Worm (Caenorhabditis elegans) whole organism, L1 larva: ENCODE results near the gene F43C11.11.

Source experiments
- efl-1 ChIP-seq, 4 experiments: fragments of 150-350 bp; optimal IDR thresholded peaks in 3 of 4; peaks in 1 of 4; 1 replicate in 1 of 4; 2 replicates in 3 of 4; lab custom pipeline; 2014; ENCODE audit warnings: missing biosample characterization in 2 of 4, missing genetic modification characterization in 2 of 4, missing genetic modification reagents in 2 of 4
- elt-2 ChIP-seq: sonication (generic microtip); optimal IDR thresholded peaks from 2 replicates; lab custom pipeline; 2016; ENCODE audit warnings: missing genetic modification characterization, mild to moderate bottlenecking, inconsistent platforms, missing compliant biosample characterization, missing genetic modification reagents
- lin-15B ChIP-seq: fragments of 150-350 bp; sonication (generic microtip); optimal IDR thresholded peaks from 3 replicates; lab custom pipeline; 2014; ENCODE audit warnings: missing biosample characterization, missing genetic modification characterization
- lir-3 ChIP-seq: sonication (generic microtip); optimal IDR thresholded peaks from 2 replicates; lab custom pipeline; 2016; ENCODE audit warnings: mild to moderate bottlenecking, missing genetic modification characterization, moderate library complexity, missing compliant biosample characterization; ENCODE audit not compliant: poor library complexity
- mab-9 ChIP-seq: fragments of 200-800 bp; sonication (Bioruptor generic); IDR thresholded peaks from 2 replicates; pipeline ENCODE4 v1.3.6; 2022; ENCODE audit warnings: missing genetic modification reagents, missing genetic modification characterization, missing compliant biosample characterization
- mep-1 ChIP-seq: fragments of 150-350 bp; optimal IDR thresholded peaks from 2 replicates; lab custom pipeline; 2014; ENCODE audit warnings: missing biosample characterization, missing genetic modification characterization
- nhr-20 ChIP-seq: sonication (generic microtip); optimal IDR thresholded peaks from 2 replicates; lab custom pipeline; 2016; ENCODE audit warnings: mild to moderate bottlenecking, missing genetic modification characterization, missing compliant biosample characterization
- nhr-237 ChIP-seq: fragments of 150-350 bp; optimal IDR thresholded peaks from 2 replicates; lab custom pipeline; 2014; ENCODE audit warnings: missing biosample characterization, missing genetic modification characterization
- nhr-28 ChIP-seq: fragments of 150-350 bp; optimal IDR thresholded peaks from 2 replicates; lab custom pipeline; 2014; ENCODE audit warnings: missing biosample characterization, missing genetic modification characterization
- unc-130 ChIP-seq: fragments of 150-350 bp; optimal IDR thresholded peaks from 2 replicates; lab custom pipeline; 2017; ENCODE audit warnings: missing biosample characterization, missing genetic modification characterization, inconsistent platforms
- zag-1 ChIP-seq: fragments of 150-350 bp; optimal IDR thresholded peaks from 2 replicates; lab custom pipeline; 2014; ENCODE audit warnings: missing biosample characterization, missing genetic modification characterization
- ztf-4 ChIP-seq: fragments of 150-350 bp; optimal IDR thresholded peaks from 2 replicates; lab custom pipeline; 2014; ENCODE audit warnings: missing biosample characterization, missing genetic modification characterization

DNA sequence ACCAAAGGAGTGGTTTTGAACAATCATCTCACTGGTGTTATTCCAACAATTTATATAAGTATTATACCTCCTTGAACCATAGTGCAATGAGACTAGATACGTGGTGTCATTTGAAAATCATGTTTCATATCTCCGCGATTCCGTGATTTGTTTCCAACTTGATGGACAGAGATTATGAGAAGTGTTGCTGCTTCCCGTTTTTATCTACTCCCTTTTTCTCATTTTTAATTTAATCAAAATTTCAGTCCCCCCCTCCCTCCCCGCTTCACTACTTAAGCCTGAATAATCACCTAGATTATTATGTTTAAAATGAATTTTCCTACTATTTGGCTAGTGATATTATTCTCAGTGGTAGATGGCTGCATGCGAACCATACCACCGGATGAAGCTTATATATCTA lies 8.5 kb upstream of the F43C11.11 start, which contains the start of gene F16G10.3:
- no peak for TF ChIP-seq elt-2 (tag; lab: Kevin White, UChicago)
- TF ChIP-seq mab-9 (GFP tag; lab: Robert Waterston, UW) = no peak
- TF ChIP-seq unc-130 (tag; lab: Kevin White, UChicago) = no peak
- no peak for TF ChIP-seq zag-1 (tag; lab: Kevin White, UChicago)
- no peak for TF ChIP-seq ztf-4 (tag; lab: Kevin White, UChicago)
- no peak for TF ChIP-seq nhr-237 (tag; lab: Kevin White, UChicago)
- TF ChIP-seq lir-3 (tag; lab: Kevin White, UChicago) = no peak
- no peak for TF ChIP-seq efl-1 (optimal IDR thresholded peaks at IDR 0.05; lab: Kevin White, UChicago)
- TF ChIP-seq efl-1 (GFP tag; optimal IDR thresholded peaks at IDR 0.05 in 1 of 2; lab: Kevin White, UChicago) = peak in 1 of 2 experiments; percentile 27
- TF ChIP-seq mep-1 (tag; lab: Kevin White, UChicago) = no peak
- no peak for TF ChIP-seq nhr-28
- TF ChIP-seq nhr-20 (tag; lab: Kevin White, UChicago) = no peak
- no peak for TF ChIP-seq lin-15B (tag; lab: Kevin White, UChicago)
